Worm (Caenorhabditis elegans) whole organism, mixed stage, embryonic: Measurements from ENCODE around the gene F13B12.4.

Source experiments
- bed-3 ChIP-seq: fragments of 200-800 bp; sonication (Bioruptor generic); optimal IDR thresholded peaks from 3 replicates; lab custom pipeline; 2018; ENCODE audit warnings: mild to moderate bottlenecking, missing genetic modification characterization, moderate library complexity, missing compliant biosample characterization
- ceh-39 ChIP-seq: fragments of 150-350 bp; optimal IDR thresholded peaks from 2 replicates; lab custom pipeline; 2014; ENCODE audit warnings: missing biosample characterization, missing genetic modification characterization
- ceh-43 ChIP-seq: fragments of 200-800 bp; sonication (Bioruptor generic); optimal IDR thresholded peaks from 2 replicates; lab custom pipeline; 2018; ENCODE audit warnings: mild to moderate bottlenecking, missing genetic modification characterization, moderate library complexity, missing compliant biosample characterization
- ceh-83 ChIP-seq: fragments of 200-800 bp; sonication (Bioruptor generic); optimal IDR thresholded peaks from 2 replicates; lab custom pipeline; 2018; ENCODE audit warnings: mild to moderate bottlenecking, missing genetic modification characterization, missing compliant biosample characterization
- ces-1 ChIP-seq: fragments of 150-350 bp; optimal IDR thresholded peaks from 2 replicates; lab custom pipeline; 2014; ENCODE audit warnings: missing biosample characterization, missing genetic modification reagents, missing genetic modification characterization
- cnd-1 ChIP-seq: fragments of 200-800 bp; sonication (Bioruptor generic); optimal IDR thresholded peaks from 2 replicates; lab custom pipeline; 2018; ENCODE audit warnings: mild to moderate bottlenecking, missing genetic modification characterization, missing compliant biosample characterization
- drap-1 ChIP-seq: fragments of 200-800 bp; sonication (Bioruptor generic); optimal IDR thresholded peaks from 3 replicates; lab custom pipeline; 2018; ENCODE audit warnings: mild to moderate bottlenecking, missing genetic modification characterization, missing compliant biosample characterization
- elt-1 ChIP-seq: sonication (generic microtip); optimal IDR thresholded peaks from 2 replicates; lab custom pipeline; 2017; ENCODE audit warnings: missing genetic modification characterization, mild to moderate bottlenecking, missing compliant biosample characterization, antibody characterized with exemption, moderate library complexity, borderline replicate concordance; ENCODE audit not compliant: insufficient read depth
- elt-3 ChIP-seq: fragments of 150-350 bp; optimal IDR thresholded peaks from 2 replicates; lab custom pipeline; 2014; ENCODE audit warnings: missing biosample characterization, missing genetic modification characterization
- flh-1 ChIP-seq: fragments of 200-800 bp; sonication (Bioruptor generic); optimal IDR thresholded peaks from 2 replicates; lab custom pipeline; 2018; ENCODE audit warnings: mild to moderate bottlenecking, missing genetic modification characterization, moderate library complexity, missing compliant biosample characterization
- ham-2 ChIP-seq: fragments of 200-800 bp; sonication (Bioruptor generic); optimal IDR thresholded peaks from 2 replicates; lab custom pipeline; 2018; ENCODE audit warnings: mild to moderate bottlenecking, missing genetic modification characterization, missing compliant biosample characterization
- lin-13 ChIP-seq: fragments of 150-350 bp; optimal IDR thresholded peaks from 2 replicates; lab custom pipeline; 2014; ENCODE audit warnings: missing biosample characterization, missing genetic modification characterization
- lsy-2 ChIP-seq: fragments of 150-350 bp; optimal IDR thresholded peaks from 2 replicates; lab custom pipeline; 2014; ENCODE audit warnings: missing biosample characterization, missing genetic modification characterization
- mab-5 ChIP-seq: fragments of 150-350 bp; optimal IDR thresholded peaks from 2 replicates; lab custom pipeline; 2014; ENCODE audit warnings: missing biosample characterization, missing genetic modification characterization
- mep-1 ChIP-seq: fragments of 150-350 bp; optimal IDR thresholded peaks from 2 replicates; lab custom pipeline; 2017; ENCODE audit warnings: missing biosample characterization, missing genetic modification reagents, missing genetic modification characterization, inconsistent platforms
- mls-2 ChIP-seq: sonication (generic microtip); optimal IDR thresholded peaks from 2 replicates; lab custom pipeline; 2016; ENCODE audit warnings: mild to moderate bottlenecking, missing genetic modification characterization, moderate library complexity, missing compliant biosample characterization
- nhr-12 ChIP-seq: fragments of 150-350 bp; optimal IDR thresholded peaks from 2 replicates; lab custom pipeline; 2014; ENCODE audit warnings: missing biosample characterization, missing genetic modification characterization
- nhr-2 ChIP-seq: fragments of 150-350 bp; optimal IDR thresholded peaks from 2 replicates; lab custom pipeline; 2014; ENCODE audit warnings: missing biosample characterization, missing genetic modification characterization
- nhr-237 ChIP-seq: fragments of 150-350 bp; optimal IDR thresholded peaks from 2 replicates; lab custom pipeline; 2014; ENCODE audit warnings: missing biosample characterization, missing genetic modification characterization
- nhr-76 ChIP-seq: sonication (generic microtip); optimal IDR thresholded peaks from 2 replicates; lab custom pipeline; 2017; ENCODE audit warnings: missing biosample characterization, missing genetic modification characterization
- pha-4 ChIP-seq: fragments of 150-350 bp; optimal IDR thresholded peaks from 2 replicates; lab custom pipeline; 2018; ENCODE audit warnings: missing biosample characterization, missing genetic modification reagents, missing genetic modification characterization
- sem-2 ChIP-seq: fragments of 200-800 bp; sonication (Bioruptor generic); optimal IDR thresholded peaks from 2 replicates; lab custom pipeline; 2018; ENCODE audit warnings: mild to moderate bottlenecking, missing genetic modification characterization, missing compliant biosample characterization
- snpc-4 ChIP-seq: fragments of 150-350 bp; optimal IDR thresholded peaks from 2 replicates; lab custom pipeline; 2014; ENCODE audit warnings: missing biosample characterization, missing genetic modification characterization
- sptf-1 ChIP-seq: sonication (generic microtip); optimal IDR thresholded peaks from 2 replicates; lab custom pipeline; 2017; ENCODE audit warnings: mild to moderate bottlenecking, missing genetic modification characterization, moderate library complexity, missing compliant biosample characterization
- tbx-8 ChIP-seq: fragments of 200-800 bp; sonication (Bioruptor generic); optimal IDR thresholded peaks from 2 replicates; lab custom pipeline; 2018; ENCODE audit warnings: mild to moderate bottlenecking, missing genetic modification characterization, moderate library complexity, missing compliant biosample characterization
- unc-120 ChIP-seq: sonication (generic microtip); optimal IDR thresholded peaks from 2 replicates; lab custom pipeline; 2017; ENCODE audit warnings: missing genetic modification characterization, missing compliant biosample characterization; ENCODE audit not compliant: poor library complexity, severe bottlenecking
- unc-39 ChIP-seq: fragments of 150-350 bp; optimal IDR thresholded peaks from 2 replicates; lab custom pipeline; 2014; ENCODE audit warnings: missing biosample characterization, missing genetic modification characterization
- unc-62 ChIP-seq: fragments of 150-350 bp; optimal IDR thresholded peaks from 2 replicates; lab custom pipeline; 2014; ENCODE audit warnings: missing biosample characterization, missing genetic modification reagents, missing genetic modification characterization

F13B12.4 gene

ce11 chrIV:10465764-10466163, 16.1 kb upstream of the F13B12.4 start:
- TF ChIP-seq cnd-1 (tag; lab: Kevin White, UChicago), result no peak

ce11 chrIV:10463987-10464638, 14.4 kb upstream of the F13B12.4 start, which contains the start of gene ugt-43:
ugt-43 (plus strand) TSS chrIV:10464588.
- TF ChIP-seq unc-39 (tag; lab: Kevin White, UChicago) (no peak), bed-3 (no peak), ceh-39 (tag; lab: Kevin White, UChicago) (no peak), ceh-43 (GFP tag; lab: Kevin White, UChicago) (no peak), mep-1 (no peak), ham-2 (GFP tag; lab: Kevin White, UChicago) (no peak), elt-1 (no peak), pha-4 (no peak), sem-2 (GFP tag; lab: Kevin White, UChicago) (no peak), unc-62 (no peak), unc-120 (tag; lab: Kevin White, UChicago) (no peak), lsy-2 (tag; lab: Kevin White, UChicago) (no peak), snpc-4 (tag; lab: Kevin White, UChicago) (no peak), drap-1 (GFP tag; lab: Kevin White, UChicago) (no peak), mls-2 (tag; lab: Kevin White, UChicago) (no peak), ces-1 (GFP tag; lab: Kevin White, UChicago) (no peak)

ce11 chrIV:10463127-10463526, 13.4 kb upstream of the F13B12.4 start:
- TF ChIP-seq elt-3 (no peak), nhr-12 (no peak), mls-2 (tag; lab: Kevin White, UChicago) (no peak), flh-1 (GFP tag; lab: Kevin White, UChicago) (no peak), snpc-4 (tag; lab: Kevin White, UChicago) (no peak), nhr-237 (tag; lab: Kevin White, UChicago) (no peak), lin-13 (no peak), ceh-83 (no peak), ham-2 (GFP tag; lab: Kevin White, UChicago) (no peak), mab-5 (tag; lab: Kevin White, UChicago) (no peak), nhr-76 (no peak), ces-1 (GFP tag; lab: Kevin White, UChicago) (no peak)

- TF ChIP-seq nhr-237 (tag; lab: Kevin White, UChicago), result no peak
- no peak for TF ChIP-seq unc-120 (tag; lab: Kevin White, UChicago)
- no peak for TF ChIP-seq sptf-1 (tag; lab: Kevin White, UChicago)
- TF ChIP-seq flh-1 (GFP tag; lab: Kevin White, UChicago), result no peak
- TF ChIP-seq sem-2 (GFP tag; lab: Kevin White, UChicago), result no peak
- TF ChIP-seq mls-2 (tag; lab: Kevin White, UChicago), result no peak
- TF ChIP-seq lin-13, result no peak
- TF ChIP-seq mab-5 (tag; lab: Kevin White, UChicago), result no peak
- no peak for TF ChIP-seq unc-62
Observed at ce11 chrIV:10462608-10463007, 12.9 kb upstream of the F13B12.4 start.

- TF ChIP-seq ceh-83 (no peak), nhr-2 (tag; lab: Kevin White, UChicago) (no peak), tbx-8 (no peak), mep-1 (no peak)
- TF ChIP-seq, all 35 proteins: peak for 0
Observed at ce11 chrIV:10461767-10462166, 12.1 kb upstream of the F13B12.4 start, which contains the start of gene mec-3. mec-3 (minus strand) TSS chrIV:10461867.

ce11 chrIV:10457137-10457536, 7.4 kb upstream of the F13B12.4 start, which contains the start of gene srb-17:
srb-17 (minus strand) TSS chrIV:10457237.
- no peak for TF ChIP-seq elt-1
- no peak for TF ChIP-seq ceh-39 (tag; lab: Kevin White, UChicago)
- TF ChIP-seq bed-3, result no peak
- no peak for TF ChIP-seq ces-1 (GFP tag; lab: Kevin White, UChicago)
- TF ChIP-seq snpc-4 (tag; lab: Kevin White, UChicago), result no peak
- TF ChIP-seq drap-1 (GFP tag; lab: Kevin White, UChicago), result no peak
- no peak for TF ChIP-seq nhr-12
- TF ChIP-seq ham-2 (GFP tag; lab: Kevin White, UChicago), result no peak
- TF ChIP-seq ceh-43 (GFP tag; lab: Kevin White, UChicago), result no peak
- TF ChIP-seq tbx-8, result no peak
